Worm (Caenorhabditis elegans) whole organism, early embryonic: ENCODE measurements around the gene Y54G2A.15.

Source experiments
- B0310.2 ChIP-seq: sonication (generic microtip); optimal IDR thresholded peaks from 2 replicates; lab custom pipeline; 2016; ENCODE audit warnings: mild to moderate bottlenecking, missing genetic modification characterization, missing compliant biosample characterization
- ama-1 ChIP-seq: fragments of 150-350 bp; optimal IDR thresholded peaks from 2 replicates; lab custom pipeline; 2014
- ceh-36 ChIP-seq: sonication (generic microtip); optimal IDR thresholded peaks from 2 replicates; lab custom pipeline; 2016; ENCODE audit warnings: missing genetic modification characterization, inconsistent platforms, missing compliant biosample characterization
- flt-1 ChIP-seq: fragments of 200-800 bp; sonication (Bioruptor generic); IDR thresholded peaks from 2 replicates; pipeline ENCODE4 v1.3.6; 2022; ENCODE audit warnings: missing genetic modification characterization, missing compliant biosample characterization
- hmbx-1 ChIP-seq: sonication (generic microtip); optimal IDR thresholded peaks from 2 replicates; lab custom pipeline; 2016; ENCODE audit warnings: mild to moderate bottlenecking, missing genetic modification characterization, missing compliant biosample characterization
- hmg-4 ChIP-seq: fragments of 200-800 bp; sonication (Bioruptor generic); optimal IDR thresholded peaks from 2 replicates; lab custom pipeline; 2018; ENCODE audit warnings: mild to moderate bottlenecking, missing genetic modification characterization, missing compliant biosample characterization
- hnd-1 ChIP-seq: sonication (generic microtip); optimal IDR thresholded peaks from 2 replicates; lab custom pipeline; 2016; ENCODE audit warnings: missing genetic modification characterization, missing compliant biosample characterization
- scrt-1 ChIP-seq: fragments of 200-800 bp; sonication (Bioruptor generic); IDR thresholded peaks from 2 replicates; pipeline ENCODE4 v1.3.6; 2022; ENCODE audit warnings: missing genetic modification characterization, missing compliant biosample characterization

DNA sequence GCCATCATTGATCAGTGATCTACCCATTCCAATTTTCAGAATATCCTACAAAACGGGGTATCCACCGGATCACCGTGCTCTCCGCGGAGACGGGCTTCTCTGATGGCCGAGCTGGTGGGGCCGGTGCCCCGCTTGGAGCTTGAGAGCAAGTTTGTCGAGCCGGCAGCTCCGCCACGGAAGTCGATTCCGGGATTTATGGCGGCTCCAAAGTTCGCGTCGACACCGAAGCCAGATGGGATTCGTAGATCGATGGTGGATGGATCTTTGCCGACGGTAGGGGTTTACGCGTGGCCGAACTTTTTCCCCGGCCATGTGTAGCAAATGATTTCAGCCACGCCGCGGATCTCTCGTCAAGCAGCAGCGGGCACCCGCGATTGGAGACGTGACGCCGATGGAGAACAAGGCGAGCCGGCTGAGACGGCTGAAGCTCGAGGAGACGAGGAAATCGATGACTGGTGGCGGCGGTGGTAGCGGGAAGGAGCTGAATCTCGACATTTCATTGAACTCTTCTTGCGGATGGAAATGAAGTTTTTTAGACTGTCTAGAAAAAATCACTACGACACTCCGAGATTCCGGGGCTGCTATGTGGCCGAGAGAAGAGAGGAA, 44.8 kb upstream of the Y54G2A.15 start:
- no peak for TF ChIP-seq ceh-36 (tag; lab: Kevin White, UChicago)
- TF ChIP-seq ama-1 = no peak
- TF ChIP-seq B0310.2 (tag; lab: Kevin White, UChicago) = no peak
- no peak for TF ChIP-seq hnd-1 (tag; lab: Kevin White, UChicago)
- no peak for TF ChIP-seq hmbx-1 (tag; lab: Kevin White, UChicago)
- TF ChIP-seq flt-1 = no peak
- TF ChIP-seq scrt-1 (GFP tag; lab: Robert Waterston, UW) = no peak
- no peak for TF ChIP-seq hmg-4
